Fruit fly (Drosophila melanogaster) whole organism, embryonic: Measurements from ENCODE around the gene Zip88E.

Source experiments
- Asciz ChIP-seq: fragments of 200-800 bp; sonication (Bioruptor generic); optimal IDR thresholded peaks from 2 replicates; lab custom pipeline; 2017; ENCODE audit warnings: missing biosample characterization, mild to moderate bottlenecking, missing genetic modification characterization, missing genetic modification reagents
- Bgb ChIP-seq: fragments of 200-800 bp; sonication (Bioruptor generic); IDR thresholded peaks from 2 replicates; pipeline ENCODE4 v1.3.6; 2022; ENCODE audit warnings: missing biosample characterization, missing genetic modification characterization; ENCODE audit not compliant: partially characterized antibody
- C15 ChIP-seq: fragments of 200-800 bp; sonication (Bioruptor generic); IDR thresholded peaks from 3 replicates; pipeline ENCODE4 v1.3.6; 2022; ENCODE audit warnings: missing biosample characterization, missing genetic modification characterization
- CG1024 ChIP-seq: fragments of 200-800 bp; sonication (Bioruptor generic); IDR thresholded peaks from 2 replicates; pipeline ENCODE4 v1.3.6; 2022; ENCODE audit warnings: missing biosample characterization, missing genetic modification characterization
- CG10431 ChIP-seq: fragments of 200-800 bp; sonication (Bioruptor generic); optimal IDR thresholded peaks from 3 replicates; lab custom pipeline; 2018; ENCODE audit warnings: missing biosample characterization, mild to moderate bottlenecking, missing genetic modification characterization
- CG10565 ChIP-seq: fragments of 200-800 bp; sonication (Bioruptor generic); optimal IDR thresholded peaks from 3 replicates; lab custom pipeline; 2016; ENCODE audit warnings: missing biosample characterization, mild to moderate bottlenecking, missing genetic modification characterization
- CG11093 ChIP-seq: fragments of 200-800 bp; sonication (Bioruptor generic); IDR thresholded peaks from 3 replicates; pipeline ENCODE4 v1.3.6; 2022; ENCODE audit warnings: missing biosample characterization, missing genetic modification characterization
- CG11398 ChIP-seq: fragments of 200-800 bp; sonication (Bioruptor generic); optimal IDR thresholded peaks from 2 replicates; lab custom pipeline; 2016; ENCODE audit warnings: missing biosample characterization, missing genetic modification characterization
- CG11456 ChIP-seq: fragments of 200-800 bp; sonication (Bioruptor generic); IDR thresholded peaks from 3 replicates; pipeline ENCODE4 v1.3.6; 2022; ENCODE audit warnings: missing biosample characterization, missing genetic modification characterization
- CG11695 ChIP-seq: fragments of 200-800 bp; sonication (Bioruptor generic); IDR thresholded peaks from 3 replicates; pipeline ENCODE4 v1.3.6; 2022; ENCODE audit warnings: missing biosample characterization, missing genetic modification characterization
- CG11723 ChIP-seq: fragments of 200-800 bp; sonication (Bioruptor generic); optimal IDR thresholded peaks from 2 replicates; lab custom pipeline; 2017; ENCODE audit warnings: missing biosample characterization, mild to moderate bottlenecking, missing genetic modification characterization
- CG1233 ChIP-seq: fragments of 200-800 bp; sonication (Bioruptor generic); optimal IDR thresholded peaks from 4 replicates; lab custom pipeline; 2018; ENCODE audit warnings: missing biosample characterization, mild to moderate bottlenecking, missing genetic modification characterization
- CG12744 ChIP-seq: fragments of 200-800 bp; sonication (Bioruptor generic); optimal IDR thresholded peaks from 2 replicates; lab custom pipeline; 2016; ENCODE audit warnings: missing biosample characterization, missing genetic modification characterization
- CG1529 ChIP-seq: fragments of 200-800 bp; sonication (Bioruptor generic); optimal IDR thresholded peaks from 3 replicates; lab custom pipeline; 2018; ENCODE audit warnings: missing biosample characterization, missing genetic modification characterization
- CG15479 ChIP-seq: fragments of 200-800 bp; sonication (Bioruptor generic); optimal IDR thresholded peaks from 3 replicates; lab custom pipeline; 2019; ENCODE audit warnings: missing biosample characterization, mild to moderate bottlenecking, missing genetic modification characterization, moderate library complexity
- CG1647 ChIP-seq: fragments of 200-800 bp; sonication (Bioruptor generic); optimal IDR thresholded peaks from 3 replicates; lab custom pipeline; 2016; ENCODE audit warnings: missing biosample characterization, missing genetic modification characterization
- CG17612 ChIP-seq: fragments of 200-800 bp; sonication (Bioruptor generic); IDR thresholded peaks from 2 replicates; pipeline ENCODE4 v1.3.6; 2022; ENCODE audit warnings: missing biosample characterization, missing genetic modification characterization
- CG1832 ChIP-seq: fragments of 200-800 bp; sonication (Bioruptor generic); optimal IDR thresholded peaks from 2 replicates; lab custom pipeline; 2017; ENCODE audit warnings: missing biosample characterization, mild to moderate bottlenecking, missing genetic modification characterization, inconsistent platforms
- CG30431 ChIP-seq: fragments of 200-800 bp; sonication (Bioruptor generic); optimal IDR thresholded peaks from 2 replicates; lab custom pipeline; 2017; ENCODE audit warnings: missing biosample characterization, missing genetic modification characterization
- CG32767 ChIP-seq: fragments of 200-800 bp; sonication (Bioruptor generic); IDR thresholded peaks from 2 replicates; pipeline ENCODE4 v1.3.6; 2022; ENCODE audit warnings: missing biosample characterization, missing genetic modification characterization
- CG3726 ChIP-seq: fragments of 200-800 bp; sonication (Bioruptor generic); IDR thresholded peaks from 3 replicates; pipeline ENCODE4, ENCODE4 v1.3.6; 2022; ENCODE audit warnings: missing biosample characterization, missing genetic modification characterization
- CG9437 ChIP-seq: fragments of 200-800 bp; sonication (Bioruptor generic); optimal IDR thresholded peaks from 2 replicates; lab custom pipeline; 2018; ENCODE audit warnings: missing biosample characterization, mild to moderate bottlenecking, missing genetic modification characterization
- CG9932 ChIP-seq: fragments of 200-800 bp; sonication (Bioruptor generic); IDR thresholded peaks from 2 replicates; pipeline ENCODE4 v1.3.6; 2022; ENCODE audit warnings: missing biosample characterization, missing genetic modification characterization
- CHES-1-like ChIP-seq: fragments of 200-800 bp; sonication (Bioruptor generic); optimal IDR thresholded peaks from 2 replicates; lab custom pipeline; 2016; ENCODE audit warnings: missing biosample characterization, missing genetic modification characterization
- Dad ChIP-seq: fragments of 200-800 bp; sonication (Bioruptor generic); optimal IDR thresholded peaks from 3 replicates; lab custom pipeline; 2016; ENCODE audit warnings: missing biosample characterization, missing genetic modification characterization
- Dbx ChIP-seq: fragments of 200-800 bp; sonication (Bioruptor generic); IDR thresholded peaks from 3 replicates; pipeline ENCODE4 v1.3.6; 2022; ENCODE audit warnings: missing biosample characterization, missing genetic modification characterization
- Deaf1 ChIP-seq: fragments of 200-800 bp; optimal IDR thresholded peaks from 3 replicates; lab custom pipeline; 2019; ENCODE audit warnings: missing biosample characterization, mild to moderate bottlenecking, missing genetic modification characterization, moderate library complexity
- HLH54F ChIP-seq: fragments of 200-800 bp; sonication (Bioruptor generic); optimal IDR thresholded peaks from 3 replicates; lab custom pipeline; 2016; ENCODE audit warnings: missing biosample characterization, missing genetic modification characterization
- Hmx ChIP-seq: fragments of 200-800 bp; sonication (Bioruptor generic); optimal IDR thresholded peaks from 2 replicates; lab custom pipeline; 2016; ENCODE audit warnings: missing biosample characterization, missing genetic modification characterization
- Hr3 ChIP-seq: fragments of 200-800 bp; sonication (Bioruptor generic); optimal IDR thresholded peaks from 3 replicates; lab custom pipeline; 2016; ENCODE audit warnings: missing biosample characterization, missing genetic modification characterization
- Hr39 ChIP-seq: fragments of >200 bp; optimal IDR thresholded peaks from 2 replicates; lab custom pipeline; 2017
- Lpt ChIP-seq: fragments of >200 bp; optimal IDR thresholded peaks from 2 replicates; lab custom pipeline; 2018; ENCODE audit warnings: missing biosample characterization, missing genetic modification characterization
- MTF-1 ChIP-seq: fragments of 200-800 bp; sonication (Bioruptor generic); optimal IDR thresholded peaks from 2 replicates; lab custom pipeline; 2018; ENCODE audit warnings: missing biosample characterization, mild to moderate bottlenecking, missing genetic modification characterization, borderline replicate concordance
- Myb ChIP-seq: fragments of 200-800 bp; sonication (Bioruptor generic); optimal IDR thresholded peaks from 2 replicates; lab custom pipeline; 2016; ENCODE audit warnings: missing biosample characterization, missing genetic modification characterization
- Oaz ChIP-seq: fragments of 200-800 bp; sonication (Bioruptor generic); IDR thresholded peaks from 2 replicates; pipeline ENCODE4 v1.3.6; 2022; ENCODE audit warnings: missing biosample characterization, missing genetic modification characterization
- Xbp1 ChIP-seq: fragments of 200-800 bp; sonication (Bioruptor generic); optimal IDR thresholded peaks from 3 replicates; lab custom pipeline; 2016; ENCODE audit warnings: missing biosample characterization, mild to moderate bottlenecking, missing genetic modification characterization
- bigmax ChIP-seq: fragments of 200-800 bp; sonication (Bioruptor generic); optimal IDR thresholded peaks from 2 replicates; lab custom pipeline; 2018; ENCODE audit warnings: missing biosample characterization, mild to moderate bottlenecking, missing genetic modification characterization
- dmrt99B ChIP-seq: fragments of 200-800 bp; sonication (Bioruptor generic); optimal IDR thresholded peaks from 2 replicates; lab custom pipeline; 2018; ENCODE audit warnings: missing biosample characterization, mild to moderate bottlenecking, missing genetic modification characterization, moderate library complexity
- grau ChIP-seq: fragments of 200-800 bp; optimal IDR thresholded peaks from 3 replicates; lab custom pipeline; 2019; ENCODE audit warnings: missing biosample characterization, mild to moderate bottlenecking, missing genetic modification characterization, moderate library complexity
- grn ChIP-seq: fragments of 200-800 bp; sonication (Bioruptor generic); optimal IDR thresholded peaks from 3 replicates; lab custom pipeline; 2017; ENCODE audit warnings: missing biosample characterization, missing genetic modification characterization
- her ChIP-seq: fragments of 200-800 bp; sonication (Bioruptor generic); optimal IDR thresholded peaks from 2 replicates; lab custom pipeline; 2016; ENCODE audit warnings: missing biosample characterization, missing genetic modification characterization
- inv ChIP-seq: fragments of 200-800 bp; sonication (Bioruptor generic); IDR thresholded peaks from 2 replicates; pipeline ENCODE4 v1.3.6; 2022; ENCODE audit warnings: missing biosample characterization, missing genetic modification characterization; ENCODE audit not compliant: partially characterized antibody
- jumu ChIP-seq: fragments of 200-800 bp; sonication (Bioruptor generic); optimal IDR thresholded peaks from 3 replicates; lab custom pipeline; 2016; ENCODE audit warnings: missing biosample characterization, missing genetic modification characterization
- ken ChIP-seq: fragments of 200-800 bp; sonication (Bioruptor generic); IDR thresholded peaks from 3 replicates; pipeline ENCODE4 v1.3.6; 2022; ENCODE audit warnings: missing biosample characterization, missing genetic modification characterization
- kni ChIP-seq: fragments of 200-800 bp; sonication (Bioruptor generic); optimal IDR thresholded peaks from 3 replicates; lab custom pipeline; 2017; ENCODE audit warnings: mild to moderate bottlenecking, missing biosample characterization, missing genetic modification reagents, missing genetic modification characterization
- lmd ChIP-seq: fragments of 200-800 bp; sonication (Bioruptor generic); IDR thresholded peaks from 2 replicates; pipeline ENCODE4 v1.3.6; 2022; ENCODE audit warnings: missing biosample characterization, missing genetic modification characterization
- mirr ChIP-seq: fragments of 200-800 bp; sonication (Bioruptor generic); optimal IDR thresholded peaks from 3 replicates; lab custom pipeline; 2018; ENCODE audit warnings: missing biosample characterization, mild to moderate bottlenecking, missing genetic modification characterization
- pnt ChIP-seq: fragments of 200-800 bp; sonication (Bioruptor generic); optimal IDR thresholded peaks from 3 replicates; lab custom pipeline; 2016; ENCODE audit warnings: missing biosample characterization, missing genetic modification characterization
- tll ChIP-seq, 2 experiments: fragments of 200-800 bp in 1 of 2; fragments of >200 bp in 1 of 2; sonication (Bioruptor generic) in 1 of 2; optimal IDR thresholded peaks; 2 replicates each; lab custom pipeline; 2017 to 2019; ENCODE audit warnings: missing biosample characterization in 2 of 2, missing genetic modification characterization in 2 of 2, mild to moderate bottlenecking in 1 of 2, moderate library complexity in 1 of 2
- vfl ChIP-seq: fragments of 200-800 bp; sonication (Bioruptor generic); optimal IDR thresholded peaks from 2 replicates; lab custom pipeline; 2016; ENCODE audit warnings: missing biosample characterization, missing genetic modification characterization
- zfh1 ChIP-seq: fragments of 200-800 bp; sonication (Bioruptor generic); IDR thresholded peaks from 3 replicates; pipeline ENCODE4 v1.3.6; 2022; ENCODE audit warnings: missing biosample characterization, missing genetic modification characterization

Gene Zip88E

dm6 chr3R:15229329-15229876 is 39.1 kb upstream of the Zip88E start, which contains the start of the genes Art3 and mRpS10 (continued):
- no peak for TF ChIP-seq Lpt (GFP tag; lab: Kevin White, UChicago)
- TF ChIP-seq ken (GFP tag; lab: Robert Waterston, UW): peak; percentile 100
- peak; percentile 100 for TF ChIP-seq mirr
- peak; percentile 100 for TF ChIP-seq MTF-1 (GFP tag; lab: Kevin White, UChicago)
- peak; percentile 99 for TF ChIP-seq kni (GFP tag; lab: Kevin White, UChicago)
- TF ChIP-seq CG15479 (GFP tag; lab: Kevin White, UChicago): peak; percentile 96
- peak; percentile 100 for TF ChIP-seq Asciz (GFP tag; lab: Kevin White, UChicago)
- peak; percentile 83 for TF ChIP-seq bigmax (GFP tag; lab: Kevin White, UChicago)
- peak; percentile 94 for TF ChIP-seq Deaf1 (tag; lab: Kevin White, UChicago)
- peak; percentile 100 for TF ChIP-seq pnt (GFP tag; lab: Kevin White, UChicago)
- peak; percentile 100 for TF ChIP-seq jumu (GFP tag; lab: Kevin White, UChicago)
- TF ChIP-seq CG17612: peak; percentile 100
- TF ChIP-seq tll (GFP tag; optimal IDR thresholded peaks at IDR 0.05; lab: Kevin White, UChicago): peak; percentile 3 to 96
- peak; percentile 100 for TF ChIP-seq CHES-1-like
- TF ChIP-seq Dbx (GFP tag; lab: Robert Waterston, UW): peak; percentile 100
- peak; percentile 95 for TF ChIP-seq grn (GFP tag; lab: Kevin White, UChicago)
- TF ChIP-seq CG1529 (GFP tag; lab: Kevin White, UChicago): peak; percentile 100
- TF ChIP-seq CG11695: peak; percentile 100
- peak; percentile 99 for TF ChIP-seq Hmx (GFP tag; lab: Kevin White, UChicago)
- peak; percentile 99 for TF ChIP-seq CG1024 (GFP tag; lab: Robert Waterston, UW)
- peak; percentile 100 for TF ChIP-seq Xbp1
- no peak for TF ChIP-seq inv (GFP tag; lab: Robert Waterston, UW)
- TF ChIP-seq C15: peak; percentile 100
- TF ChIP-seq lmd (GFP tag; lab: Robert Waterston, UW): peak; percentile 100
- TF ChIP-seq CG11093 (GFP tag; lab: Robert Waterston, UW): peak; percentile 100
- peak; percentile 99 for TF ChIP-seq CG10431
- peak; percentile 99 for TF ChIP-seq CG11723
- TF ChIP-seq CG9932 (GFP tag; lab: Robert Waterston, UW): peak; percentile 100
- peak; percentile 100 for TF ChIP-seq dmrt99B (tag; lab: Kevin White, UChicago)
- TF ChIP-seq Dad: peak; percentile 100
- peak; percentile 96 for TF ChIP-seq Myb (GFP tag; lab: Kevin White, UChicago)
- peak; percentile 100 for TF ChIP-seq Hr3 (GFP tag; lab: Kevin White, UChicago)
- TF ChIP-seq her (GFP tag; lab: Kevin White, UChicago): peak; percentile 98
- TF ChIP-seq HLH54F: peak; percentile 100
- no peak for TF ChIP-seq CG1832 (GFP tag; lab: Kevin White, UChicago)
- TF ChIP-seq CG1233 (GFP tag; lab: Kevin White, UChicago): peak; percentile 100
- peak; percentile 100 for TF ChIP-seq CG1647 (GFP tag; lab: Kevin White, UChicago)
- TF ChIP-seq grau: peak; percentile 100
- peak; percentile 100 for TF ChIP-seq CG30431 (GFP tag; lab: Kevin White, UChicago)
- peak; percentile 100 for TF ChIP-seq CG12744 (GFP tag; lab: Kevin White, UChicago)
- TF ChIP-seq CG3726 (GFP tag; lab: Robert Waterston, UW): peak; percentile 100
- TF ChIP-seq CG10565: peak; percentile 99
- TF ChIP-seq CG11398 (GFP tag; lab: Kevin White, UChicago): peak; percentile 100
- peak; percentile 100 for TF ChIP-seq CG32767 (GFP tag; lab: Robert Waterston, UW)
- TF ChIP-seq CG9437 (GFP tag; lab: Kevin White, UChicago): peak; percentile 98
- TF ChIP-seq Bgb: no peak
- peak; percentile 100 for TF ChIP-seq zfh1
- TF ChIP-seq Oaz (GFP tag; lab: Robert Waterston, UW): peak; percentile 100
- TF ChIP-seq CG11456 (GFP tag; lab: Robert Waterston, UW): peak; percentile 100
- TF ChIP-seq vfl (GFP tag; lab: Kevin White, UChicago): peak; percentile 99
- no peak for TF ChIP-seq Hr39 (lab: Kevin White, UChicago)
